Worm (Caenorhabditis elegans) whole organism, young adult: Measurements from ENCODE around the gene D2096.5.

ENCODE experiments used
- B0035.1 ChIP-seq: sonication (generic microtip); optimal IDR thresholded peaks from 2 replicates; lab custom pipeline; 2016; ENCODE audit warnings: missing genetic modification characterization, mild to moderate bottlenecking, missing compliant biosample characterization, missing genotype, missing genetic modification reagents
- B0261.1 ChIP-seq: sonication (generic microtip); optimal IDR thresholded peaks from 2 replicates; lab custom pipeline; 2016; ENCODE audit warnings: mild to moderate bottlenecking, missing genetic modification characterization, moderate library complexity, missing compliant biosample characterization
- F23B12.7 ChIP-seq: sonication (generic microtip); optimal IDR thresholded peaks from 2 replicates; lab custom pipeline; 2017; ENCODE audit warnings: missing genetic modification characterization, mild to moderate bottlenecking, missing compliant biosample characterization, antibody characterized with exemption, moderate library complexity; ENCODE audit not compliant: insufficient read depth
- F39B2.1 ChIP-seq: fragments of 200-800 bp; sonication (Bioruptor generic); IDR thresholded peaks from 2 replicates; pipeline ENCODE4 v1.3.6; 2022; ENCODE audit warnings: missing genetic modification reagents, missing genetic modification characterization, missing compliant biosample characterization
- F52B5.7 ChIP-seq: sonication (generic microtip); optimal IDR thresholded peaks from 2 replicates; lab custom pipeline; 2016; ENCODE audit warnings: mild to moderate bottlenecking, missing genetic modification characterization, missing compliant biosample characterization
- F55B11.4 ChIP-seq: sonication (generic microtip); optimal IDR thresholded peaks from 2 replicates; lab custom pipeline; 2016; ENCODE audit warnings: missing compliant biosample characterization, missing genetic modification characterization, borderline replicate concordance; ENCODE audit not compliant: insufficient read depth
- F57A8.1 ChIP-seq: fragments of 200-800 bp; sonication (Bioruptor generic); optimal IDR thresholded peaks from 2 replicates; lab custom pipeline; 2018; ENCODE audit warnings: mild to moderate bottlenecking, missing genetic modification characterization, moderate library complexity, missing compliant biosample characterization
- K11D2.4 ChIP-seq: fragments of 200-800 bp; sonication (Bioruptor generic); IDR thresholded peaks from 2 replicates; pipeline ENCODE4 v1.3.6; 2022; ENCODE audit warnings: missing genetic modification reagents, missing genetic modification characterization, missing compliant biosample characterization
- Y53F4B.3 ChIP-seq: fragments of 200-800 bp; sonication (Bioruptor generic); IDR thresholded peaks from 2 replicates; pipeline ENCODE4 v1.3.6; 2022; ENCODE audit warnings: missing genetic modification reagents, missing genetic modification characterization, missing compliant biosample characterization
- akir-1 ChIP-seq: fragments of 200-800 bp; sonication (Bioruptor generic); optimal IDR thresholded peaks from 2 replicates; lab custom pipeline; 2018; ENCODE audit warnings: mild to moderate bottlenecking, missing genetic modification characterization, moderate library complexity, missing compliant biosample characterization
- aptf-3 ChIP-seq: fragments of 200-800 bp; sonication (Bioruptor generic); IDR thresholded peaks from 2 replicates; pipeline ENCODE4 v1.3.6; 2022; ENCODE audit warnings: missing genetic modification characterization, missing compliant biosample characterization
- athp-1 ChIP-seq: sonication (generic microtip); optimal IDR thresholded peaks from 2 replicates; lab custom pipeline; 2017; ENCODE audit warnings: mild to moderate bottlenecking, missing genetic modification characterization, missing compliant biosample characterization
- attf-5 ChIP-seq: fragments of 200-800 bp; sonication (Bioruptor generic); optimal IDR thresholded peaks from 2 replicates; lab custom pipeline; 2018; ENCODE audit warnings: mild to moderate bottlenecking, missing genetic modification characterization, missing compliant biosample characterization
- cebp-1 ChIP-seq, 2 experiments: fragments of 200-800 bp in 1 of 2; sonication (Bioruptor generic) in 1 of 2; sonication (generic microtip) in 1 of 2; IDR thresholded peaks in 1 of 2; optimal IDR thresholded peaks in 1 of 2; 2 replicates each; pipeline versions ENCODE4 v1.3.6 to Lab custom; 2017 to 2022; ENCODE audit warnings: missing compliant biosample characterization in 2 of 2, missing genetic modification characterization in 2 of 2, mild to moderate bottlenecking in 1 of 2, missing genetic modification reagents in 1 of 2, moderate library complexity in 1 of 2
- ceh-100 ChIP-seq: fragments of 200-800 bp; sonication (Bioruptor generic); IDR thresholded peaks from 2 replicates; pipeline ENCODE4 v1.3.6; 2022; ENCODE audit warnings: missing genetic modification reagents, missing genetic modification characterization, missing compliant biosample characterization
- ceh-27 ChIP-seq: fragments of 200-800 bp; sonication (Bioruptor generic); optimal IDR thresholded peaks from 2 replicates; lab custom pipeline; 2018; ENCODE audit warnings: mild to moderate bottlenecking, missing genetic modification characterization, moderate library complexity, missing compliant biosample characterization
- chd-7 ChIP-seq: sonication (generic microtip); optimal IDR thresholded peaks from 2 replicates; lab custom pipeline; 2016; ENCODE audit warnings: mild to moderate bottlenecking, missing genetic modification characterization, moderate library complexity, missing compliant biosample characterization
- efl-1 ChIP-seq: fragments of 150-350 bp; optimal IDR thresholded peaks from 2 replicates; lab custom pipeline; 2014; ENCODE audit warnings: missing biosample characterization, missing genetic modification reagents, missing genetic modification characterization
- fkh-3 ChIP-seq: sonication (generic microtip); optimal IDR thresholded peaks from 2 replicates; lab custom pipeline; 2016; ENCODE audit warnings: mild to moderate bottlenecking, missing genetic modification characterization, missing compliant biosample characterization
- gei-17 ChIP-seq: fragments of 200-800 bp; sonication (Bioruptor generic); optimal IDR thresholded peaks from 2 replicates; lab custom pipeline; 2018; ENCODE audit warnings: mild to moderate bottlenecking, missing genetic modification characterization, missing compliant biosample characterization
- let-526 ChIP-seq: fragments of 200-800 bp; sonication (Bioruptor generic); IDR thresholded peaks from 2 replicates; pipeline ENCODE4 v1.3.6; 2022; ENCODE audit warnings: missing genetic modification reagents, missing genetic modification characterization, missing compliant biosample characterization
- lin-35 ChIP-seq, 3 experiments: fragments of 150-350 bp in 2 of 3; sonication (generic microtip) in 1 of 3; optimal IDR thresholded peaks; 2 replicates each; lab custom pipeline; 2014 to 2018; ENCODE audit warnings: missing biosample characterization in 3 of 3, missing genetic modification characterization in 3 of 3, missing genetic modification reagents in 3 of 3
- lsl-1 ChIP-seq: fragments of 200-800 bp; sonication (Bioruptor generic); optimal IDR thresholded peaks from 2 replicates; lab custom pipeline; 2018; ENCODE audit warnings: mild to moderate bottlenecking, missing genetic modification characterization, moderate library complexity, missing compliant biosample characterization
- madf-3 ChIP-seq: fragments of 200-800 bp; sonication (Bioruptor generic); IDR thresholded peaks from 2 replicates; pipeline ENCODE4 v1.3.6; 2022; ENCODE audit warnings: missing genetic modification reagents, missing genetic modification characterization, missing compliant biosample characterization
- madf-8 ChIP-seq: fragments of 200-800 bp; sonication (Bioruptor generic); conservative IDR thresholded peaks from 2 replicates; pipeline ENCODE4 v1.3.6; 2022; ENCODE audit warnings: missing genetic modification reagents, missing genetic modification characterization, missing compliant biosample characterization
- mel-28 ChIP-seq: sonication (generic microtip); optimal IDR thresholded peaks from 2 replicates; lab custom pipeline; 2016; ENCODE audit warnings: borderline replicate concordance, mild to moderate bottlenecking, missing genetic modification characterization, missing compliant biosample characterization
- mxl-1 ChIP-seq: sonication (generic microtip); optimal IDR thresholded peaks from 2 replicates; lab custom pipeline; 2016; ENCODE audit warnings: missing genetic modification characterization, missing compliant biosample characterization
- nfya-1 ChIP-seq: sonication (generic microtip); optimal IDR thresholded peaks from 2 replicates; lab custom pipeline; 2017; ENCODE audit warnings: antibody characterized with exemption, missing compliant biosample characterization, missing genetic modification characterization, borderline replicate concordance; ENCODE audit not compliant: insufficient read depth
- nfya-2 ChIP-seq: fragments of 200-800 bp; sonication (Bioruptor generic); IDR thresholded peaks from 2 replicates; pipeline ENCODE4 v1.3.6; 2022; ENCODE audit warnings: missing genetic modification reagents, missing genetic modification characterization, missing compliant biosample characterization
- nhr-120 ChIP-seq: fragments of 200-800 bp; sonication (Bioruptor generic); IDR thresholded peaks from 2 replicates; pipeline ENCODE4 v1.3.6; 2022; ENCODE audit warnings: missing genetic modification characterization, missing compliant biosample characterization
- sea-2 ChIP-seq: fragments of 200-800 bp; sonication (Bioruptor generic); IDR thresholded peaks from 2 replicates; pipeline ENCODE4 v1.3.6; 2022; ENCODE audit warnings: missing genetic modification characterization, missing compliant biosample characterization
- snpc-1.3 ChIP-seq: sonication (generic microtip); optimal IDR thresholded peaks from 2 replicates; lab custom pipeline; 2017; ENCODE audit warnings: missing genetic modification characterization, mild to moderate bottlenecking, missing compliant biosample characterization, antibody characterized with exemption, moderate library complexity, missing genotype, missing genetic modification reagents; ENCODE audit not compliant: insufficient read depth
- snpc-4 ChIP-seq, 5 experiments: fragments of 150-350 bp in 1 of 5; sonication (generic microtip) in 4 of 5; optimal IDR thresholded peaks; 2 replicates each; lab custom pipeline; 2014 to 2018; ENCODE audit warnings: missing genetic modification characterization in 5 of 5, missing biosample characterization in 3 of 5, antibody characterized with exemption in 2 of 5, mild to moderate bottlenecking in 2 of 5, missing compliant biosample characterization in 2 of 5, missing genotype in 2 of 5, moderate library complexity in 2 of 5, missing genetic modification reagents in 1 of 5
- somi-1 ChIP-seq: fragments of 200-800 bp; sonication (Bioruptor generic); optimal IDR thresholded peaks from 2 replicates; lab custom pipeline; 2018; ENCODE audit warnings: mild to moderate bottlenecking, missing genetic modification characterization, missing compliant biosample characterization
- zfh-2 ChIP-seq: fragments of 200-800 bp; sonication (Bioruptor generic); conservative IDR thresholded peaks from 2 replicates; pipeline ENCODE4 v1.3.6; 2022; ENCODE audit warnings: missing genetic modification reagents, missing genetic modification characterization, missing compliant biosample characterization
- ztf-18 ChIP-seq: sonication (generic microtip); optimal IDR thresholded peaks from 2 replicates; lab custom pipeline; 2016; ENCODE audit warnings: missing genotype, mild to moderate bottlenecking, missing genetic modification characterization, missing compliant biosample characterization
- ztf-22 ChIP-seq: fragments of 200-800 bp; sonication (Bioruptor generic); optimal IDR thresholded peaks from 2 replicates; lab custom pipeline; 2018; ENCODE audit warnings: mild to moderate bottlenecking, missing genetic modification characterization, moderate library complexity, missing compliant biosample characterization
- ztf-26 ChIP-seq: sonication (generic microtip); optimal IDR thresholded peaks from 2 replicates; lab custom pipeline; 2017; ENCODE audit warnings: missing genetic modification characterization, missing compliant biosample characterization
- ztf-28 ChIP-seq: fragments of 200-800 bp; sonication (Bioruptor generic); IDR thresholded peaks from 2 replicates; pipeline ENCODE4 v1.3.6; 2022; ENCODE audit warnings: missing genetic modification reagents, missing genetic modification characterization, missing compliant biosample characterization

D2096.5 gene

ce11 chrIV:8333034-8333433, 26.5 kb downstream of the D2096.5 start:
- no peak for TF ChIP-seq mel-28 (tag; lab: Kevin White, UChicago)
- TF ChIP-seq K11D2.4 (GFP tag; lab: Robert Waterston, UW): no peak
- TF ChIP-seq aptf-3 (GFP tag; lab: Robert Waterston, UW): no peak
- no peak for TF ChIP-seq F39B2.1 (GFP tag; lab: Robert Waterston, UW)
- TF ChIP-seq F23B12.7 (tag; lab: Kevin White, UChicago): no peak
- TF ChIP-seq ceh-27 (GFP tag; lab: Kevin White, UChicago): no peak
- no peak for TF ChIP-seq snpc-1.3 (tag; lab: Kevin White, UChicago)
- TF ChIP-seq F55B11.4 (tag; lab: Kevin White, UChicago): no peak
- no peak for TF ChIP-seq B0035.1
- no peak for TF ChIP-seq nfya-1 (tag; lab: Kevin White, UChicago)

- no peak for TF ChIP-seq akir-1 (GFP tag; lab: Kevin White, UChicago)
- TF ChIP-seq madf-8 (GFP tag; lab: Robert Waterston, UW): no peak
- TF ChIP-seq chd-7 (tag; lab: Kevin White, UChicago): no peak
- TF ChIP-seq ztf-26: no peak
- no peak for TF ChIP-seq lin-35 (GFP tag; optimal IDR thresholded peaks at IDR 0.05; lab: Kevin White, UChicago)
- TF ChIP-seq sea-2 (GFP tag; lab: Robert Waterston, UW): no peak
- no peak for TF ChIP-seq F52B5.7
- no peak for TF ChIP-seq B0261.1 (tag; lab: Kevin White, UChicago)
- TF ChIP-seq zfh-2 (GFP tag; lab: Robert Waterston, UW): no peak
- TF ChIP-seq F39B2.1 (GFP tag; lab: Robert Waterston, UW): no peak
- TF ChIP-seq cebp-1 (GFP tag; IDR thresholded peaks at IDR 0.05; lab: Robert Waterston, UW): no peak
- no peak for TF ChIP-seq cebp-1 (tag; optimal IDR thresholded peaks at IDR 0.05; lab: Kevin White, UChicago)
- no peak for TF ChIP-seq somi-1 (GFP tag; lab: Kevin White, UChicago)
- no peak for TF ChIP-seq fkh-3 (tag; lab: Kevin White, UChicago)
- TF ChIP-seq, all 124 proteins: peak for 0
These were observed 27.0 kb downstream of the D2096.5 start, which contains the start of gene lys-10 for ce11 chrIV:8332526-8332925. Gene lys-10, plus strand, starts transcription at chrIV:8332826.

ce11 chrIV:8328913-8329312, 30.7 kb downstream of the D2096.5 start, which contains the start of gene F35H10.2:
Gene F35H10.2, plus strand, starts transcription at chrIV:8329213.
- no peak for TF ChIP-seq let-526 (GFP tag; lab: Robert Waterston, UW)
- no peak for TF ChIP-seq F57A8.1 (GFP tag; lab: Kevin White, UChicago)
- TF ChIP-seq athp-1: no peak
- no peak for TF ChIP-seq efl-1

- TF ChIP-seq ztf-28 (GFP tag; lab: Robert Waterston, UW) (no peak), mxl-1 (tag; lab: Kevin White, UChicago) (no peak), gei-17 (no peak), ztf-18 (tag; lab: Kevin White, UChicago) (no peak), madf-3 (no peak)
- TF ChIP-seq, all 124 proteins: peak for 0
These were observed 33.9 kb downstream of the D2096.5 start, which contains the start of gene F35H10.3 for ce11 chrIV:8325667-8326066. Gene F35H10.3, plus strand, starts transcription at chrIV:8325967.

- TF ChIP-seq Y53F4B.3 (GFP tag; lab: Robert Waterston, UW): no peak
- TF ChIP-seq attf-5 (GFP tag; lab: Kevin White, UChicago): no peak
- TF ChIP-seq ceh-100 (GFP tag; lab: Robert Waterston, UW): no peak
- TF ChIP-seq nfya-2 (GFP tag; lab: Robert Waterston, UW): no peak
- TF ChIP-seq lsl-1 (GFP tag; lab: Kevin White, UChicago): no peak
- no peak for TF ChIP-seq B0261.1 (tag; lab: Kevin White, UChicago)
- no peak for TF ChIP-seq nhr-120 (GFP tag; lab: Robert Waterston, UW)
- no peak for TF ChIP-seq fkh-3 (tag; lab: Kevin White, UChicago)
- no peak for TF ChIP-seq ztf-22 (GFP tag; lab: Kevin White, UChicago)
- TF ChIP-seq snpc-4 (GFP tag; optimal IDR thresholded peaks at IDR 0.05; lab: Kevin White, UChicago): no peak
- TF ChIP-seq snpc-4 (tag; optimal IDR thresholded peaks at IDR 0.05; lab: Kevin White, UChicago): no peak
These were observed 40.8 kb downstream of the D2096.5 start for ce11 chrIV:8318799-8319198.
